Worm (Caenorhabditis elegans) whole organism, L1 larva: ENCODE results near the gene pmp-4.
A peak's percentile ranks its signal among the peaks of the same experiment; 100 is the strongest.

Experiments
- C04F5.9 ChIP-seq: sonication (generic microtip); optimal IDR thresholded peaks from 2 replicates; lab custom pipeline; 2016; ENCODE audit warnings: missing genetic modification characterization, missing compliant biosample characterization
- blmp-1 ChIP-seq: fragments of 150-350 bp; optimal IDR thresholded peaks from 2 replicates; lab custom pipeline; 2014; ENCODE audit warnings: missing biosample characterization, missing genetic modification characterization
- ceh-8 ChIP-seq: fragments of 200-800 bp; sonication (Bioruptor generic); optimal IDR thresholded peaks from 2 replicates; lab custom pipeline; 2018; ENCODE audit warnings: mild to moderate bottlenecking, missing genetic modification characterization, moderate library complexity, missing compliant biosample characterization
- ceh-82 ChIP-seq, 3 experiments: fragments of 150-350 bp in 1 of 3; sonication (generic microtip) in 2 of 3; optimal IDR thresholded peaks; 2 replicates each; lab custom pipeline; 2014 to 2017; ENCODE audit warnings: missing biosample characterization in 3 of 3, missing genetic modification characterization in 3 of 3
- dpl-1 ChIP-seq, 3 experiments: fragments of 150-350 bp in 2 of 3; sonication (generic microtip) in 1 of 3; optimal IDR thresholded peaks; 2 replicates each; lab custom pipeline; 2014 to 2017; ENCODE audit warnings: missing biosample characterization in 3 of 3, missing genetic modification characterization in 3 of 3, missing genetic modification reagents in 3 of 3
- dsc-1 ChIP-seq: sonication (generic microtip); optimal IDR thresholded peaks from 2 replicates; lab custom pipeline; 2016; ENCODE audit warnings: mild to moderate bottlenecking, missing genetic modification characterization, missing compliant biosample characterization
- efl-1 ChIP-seq, 4 experiments: fragments of 150-350 bp; optimal IDR thresholded peaks in 3 of 4; peaks in 1 of 4; 1 replicate in 1 of 4; 2 replicates in 3 of 4; lab custom pipeline; 2014; ENCODE audit warnings: missing biosample characterization in 2 of 4, missing genetic modification characterization in 2 of 4, missing genetic modification reagents in 2 of 4
- elt-3 ChIP-seq, 6 experiments: fragments of 150-350 bp in 1 of 6; sonication (generic microtip); optimal IDR thresholded peaks; 2 replicates each; lab custom pipeline; 2017 to 2018; ENCODE audit warnings: missing biosample characterization in 6 of 6, missing genetic modification characterization in 6 of 6, inconsistent platforms in 1 of 6
- fos-1 ChIP-seq: fragments of 150-350 bp; optimal IDR thresholded peaks from 2 replicates; lab custom pipeline; 2014; ENCODE audit warnings: missing biosample characterization, missing genetic modification characterization
- hlh-17 ChIP-seq: fragments of 200-800 bp; sonication (Bioruptor generic); optimal IDR thresholded peaks from 2 replicates; lab custom pipeline; 2018; ENCODE audit warnings: missing genetic modification characterization, mild to moderate bottlenecking, missing compliant biosample characterization, moderate library complexity, borderline replicate concordance
- irx-1 ChIP-seq: sonication (generic microtip); optimal IDR thresholded peaks from 2 replicates; lab custom pipeline; 2016; ENCODE audit warnings: missing genetic modification characterization, missing compliant biosample characterization
- jun-1 ChIP-seq: fragments of 150-350 bp; optimal IDR thresholded peaks from 2 replicates; lab custom pipeline; 2014; ENCODE audit warnings: missing biosample characterization, missing genetic modification reagents, missing genetic modification characterization
- lin-13 ChIP-seq: fragments of 150-350 bp; optimal IDR thresholded peaks from 2 replicates; lab custom pipeline; 2014; ENCODE audit warnings: missing biosample characterization, missing genetic modification reagents, missing genetic modification characterization
- lin-15B ChIP-seq: fragments of 150-350 bp; sonication (generic microtip); optimal IDR thresholded peaks from 3 replicates; lab custom pipeline; 2014; ENCODE audit warnings: missing biosample characterization, missing genetic modification characterization
- lin-35 ChIP-seq, 2 experiments: fragments of 150-350 bp; optimal IDR thresholded peaks; 2 replicates each; lab custom pipeline; 2014; ENCODE audit warnings: missing biosample characterization in 2 of 2, missing genetic modification characterization in 2 of 2, missing genetic modification reagents in 2 of 2
- lir-3 ChIP-seq: sonication (generic microtip); optimal IDR thresholded peaks from 2 replicates; lab custom pipeline; 2016; ENCODE audit warnings: mild to moderate bottlenecking, missing genetic modification characterization, moderate library complexity, missing compliant biosample characterization; ENCODE audit not compliant: poor library complexity
- lsy-2 ChIP-seq, 2 experiments: fragments of 150-350 bp; optimal IDR thresholded peaks; 2 replicates each; lab custom pipeline; 2014; ENCODE audit warnings: missing biosample characterization in 2 of 2, missing genetic modification characterization in 2 of 2
- mdl-1 ChIP-seq, 2 experiments: fragments of 150-350 bp; optimal IDR thresholded peaks; 2 replicates each; lab custom pipeline; 2014 to 2017; ENCODE audit warnings: missing biosample characterization in 2 of 2, missing genetic modification characterization in 2 of 2, inconsistent platforms in 1 of 2
- nhr-11 ChIP-seq: fragments of 150-350 bp; optimal IDR thresholded peaks from 2 replicates; lab custom pipeline; 2014; ENCODE audit warnings: missing biosample characterization, missing genetic modification characterization
- nhr-28 ChIP-seq: fragments of 150-350 bp; optimal IDR thresholded peaks from 2 replicates; lab custom pipeline; 2014; ENCODE audit warnings: missing biosample characterization, missing genetic modification characterization
- nhr-90 ChIP-seq: sonication (generic microtip); optimal IDR thresholded peaks from 2 replicates; lab custom pipeline; 2016; ENCODE audit warnings: mild to moderate bottlenecking, missing genetic modification characterization, missing compliant biosample characterization; ENCODE audit not compliant: poor library complexity
- pax-3 ChIP-seq: fragments of 200-800 bp; sonication (Bioruptor generic); optimal IDR thresholded peaks from 2 replicates; lab custom pipeline; 2018; ENCODE audit warnings: mild to moderate bottlenecking, missing genetic modification characterization, moderate library complexity, missing compliant biosample characterization
- rnt-1 ChIP-seq: sonication (generic microtip); optimal IDR thresholded peaks from 2 replicates; lab custom pipeline; 2016; ENCODE audit warnings: mild to moderate bottlenecking, missing genetic modification characterization, moderate library complexity, missing compliant biosample characterization
- skn-1 ChIP-seq: fragments of 150-350 bp; optimal IDR thresholded peaks from 2 replicates; lab custom pipeline; 2014; ENCODE audit warnings: missing biosample characterization, missing genetic modification characterization
- unc-30 ChIP-seq: sonication (generic microtip); optimal IDR thresholded peaks from 2 replicates; lab custom pipeline; 2017; ENCODE audit warnings: missing biosample characterization, missing genetic modification characterization
- unc-62 ChIP-seq: fragments of 150-350 bp; optimal IDR thresholded peaks from 2 replicates; lab custom pipeline; 2014; ENCODE audit warnings: missing biosample characterization, missing genetic modification reagents, missing genetic modification characterization
- unc-86 ChIP-seq: sonication (generic microtip); optimal IDR thresholded peaks from 2 replicates; lab custom pipeline; 2016; ENCODE audit warnings: missing genetic modification characterization, missing compliant biosample characterization
- unc-98 ChIP-seq: fragments of 200-800 bp; sonication (Bioruptor generic); IDR thresholded peaks from 2 replicates; pipeline ENCODE4 v1.3.6; 2022; ENCODE audit warnings: missing genetic modification characterization, missing compliant biosample characterization
- ztf-4 ChIP-seq: fragments of 150-350 bp; optimal IDR thresholded peaks from 2 replicates; lab custom pipeline; 2014; ENCODE audit warnings: missing biosample characterization, missing genetic modification characterization

pmp-4 gene

DNA sequence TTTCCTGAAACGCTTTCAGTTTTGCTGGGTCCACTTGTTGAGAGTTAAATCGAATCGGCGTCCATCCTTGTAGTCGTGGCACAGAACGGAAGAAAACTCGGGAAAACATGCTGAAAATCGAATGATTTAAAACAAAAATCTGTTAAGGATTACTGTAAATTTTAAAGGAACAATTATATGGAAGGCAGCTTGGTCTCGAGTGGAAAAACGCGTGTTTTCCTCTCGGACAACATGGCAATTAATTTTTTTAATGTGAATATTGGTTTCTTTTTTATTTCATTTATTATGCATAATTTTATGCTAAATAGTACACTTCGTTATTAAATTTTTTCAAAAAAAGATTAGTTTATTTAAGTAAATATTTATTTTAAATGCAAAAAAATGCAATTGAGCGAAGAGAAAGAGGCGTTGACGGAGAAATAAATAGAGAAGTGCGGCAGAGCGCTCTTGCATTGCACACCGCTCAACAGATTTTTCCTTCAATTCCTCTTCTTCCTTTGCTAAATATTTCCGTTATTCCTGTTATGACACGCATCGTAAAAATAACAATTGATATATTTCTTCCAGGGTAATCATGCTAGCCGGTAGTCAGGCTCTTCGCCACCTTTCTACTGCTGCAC, 25.3 kb downstream of the pmp-4 start, which contains the start of the genes C30H6.9 and dlat-2 (continued):
- TF ChIP-seq nhr-11 (no peak), pax-3 (tag; lab: Kevin White, UChicago) (no peak), elt-3 (tag; optimal IDR thresholded peaks at IDR 0.05; lab: Kevin White, UChicago) (no peak), skn-1 (tag; lab: Kevin White, UChicago) (peak; percentile 3), lin-15B (tag; lab: Kevin White, UChicago) (peak; percentile 13), nhr-28 (tag; lab: Kevin White, UChicago) (no peak), unc-86 (tag; lab: Kevin White, UChicago) (no peak), nhr-90 (tag; lab: Kevin White, UChicago) (peak; percentile 9), efl-1 (optimal IDR thresholded peaks at IDR 0.05; lab: Kevin White, UChicago) (peak; percentile 20 to 25), efl-1 (GFP tag; optimal IDR thresholded peaks at IDR 0.05 in 1 of 2; lab: Kevin White, UChicago) (peak in 1 of 2 experiments; percentile 35), fos-1 (tag; lab: Kevin White, UChicago) (no peak), lin-13 (GFP tag; lab: Kevin White, UChicago) (no peak), lsy-2 (tag; optimal IDR thresholded peaks at IDR 0.05; lab: Kevin White, UChicago) (peak; percentile 19 to 50), lir-3 (no peak), lin-35 (GFP tag; optimal IDR thresholded peaks at IDR 0.05; lab: Kevin White, UChicago) (peak; percentile 24 to 47), unc-62 (no peak)
- TF ChIP-seq, all 84 proteins: peak for 12

- TF ChIP-seq efl-1 (optimal IDR thresholded peaks at IDR 0.05; lab: Kevin White, UChicago) = no peak
- TF ChIP-seq efl-1 (GFP tag; optimal IDR thresholded peaks at IDR 0.05 in 1 of 2; lab: Kevin White, UChicago) = peak in 1 of 2 experiments; percentile 13
- no peak for TF ChIP-seq nhr-90 (tag; lab: Kevin White, UChicago)
- TF ChIP-seq, all 84 proteins: peak for 1
These were observed 29.3 kb downstream of the pmp-4 start, which contains the start of gene haf-1 for ce11 chrIV:17376127-17376526. haf-1 (plus strand) TSS chrIV:17376427.

ce11 chrIV:17371469-17371868, 34.0 kb downstream of the pmp-4 start, which contains the start of gene C30H6.5:
C30H6.5 (plus strand) TSS chrIV:17371769.
- TF ChIP-seq jun-1 (tag; lab: Kevin White, UChicago) = no peak
- TF ChIP-seq blmp-1 = peak; percentile 82
- no peak for TF ChIP-seq ztf-4 (tag; lab: Kevin White, UChicago)

DNA sequence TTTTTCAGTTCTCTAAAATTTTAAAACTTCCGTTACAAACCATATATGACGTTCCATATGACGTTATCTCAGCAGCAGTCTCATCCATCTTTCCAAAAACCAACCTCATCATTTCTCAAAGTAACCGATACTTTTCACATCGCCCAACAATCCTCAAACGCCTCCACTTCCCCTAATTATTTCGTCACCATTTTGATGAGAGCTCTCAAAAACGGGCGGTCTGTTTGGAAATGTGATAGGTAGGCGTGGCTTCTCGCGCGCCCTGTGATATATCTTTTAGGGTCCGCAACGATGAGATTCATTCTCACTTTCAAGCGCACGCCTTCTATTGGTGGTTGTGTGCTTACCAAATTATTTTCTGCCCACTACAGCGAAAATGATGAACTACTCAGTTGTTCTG, 37.1 kb downstream of the pmp-4 start, which contains the start of gene trh-1:
Gene trh-1 (plus strand): TSS at position 301 of the 400 bp plus-strand sequence.
- no peak for TF ChIP-seq elt-3 (tag; optimal IDR thresholded peaks at IDR 0.05; lab: Kevin White, UChicago)
- no peak for TF ChIP-seq rnt-1
- TF ChIP-seq irx-1 (tag; lab: Kevin White, UChicago) = no peak
- no peak for TF ChIP-seq nhr-11
- TF ChIP-seq, all 84 proteins: peak for 0

- TF ChIP-seq elt-3 (tag; optimal IDR thresholded peaks at IDR 0.05; lab: Kevin White, UChicago) (no peak), C04F5.9 (tag; lab: Kevin White, UChicago) (no peak), dsc-1 (tag; lab: Kevin White, UChicago) (no peak), hlh-17 (GFP tag; lab: Kevin White, UChicago) (no peak), nhr-28 (tag; lab: Kevin White, UChicago) (no peak)
- TF ChIP-seq, all 84 proteins: peak for 0
These were observed 38.1 kb downstream of the pmp-4 start, which contains the start of gene zipt-17 for ce11 chrIV:17367294-17367693. zipt-17 (minus strand) TSS chrIV:17367394.

- TF ChIP-seq nhr-28 (tag; lab: Kevin White, UChicago) (no peak), dpl-1 (GFP tag; optimal IDR thresholded peaks at IDR 0.05; lab: Kevin White, UChicago) (no peak), pax-3 (tag; lab: Kevin White, UChicago) (no peak), unc-30 (tag; lab: Kevin White, UChicago) (no peak), rnt-1 (no peak), ceh-8 (GFP tag; lab: Kevin White, UChicago) (no peak), unc-98 (GFP tag; lab: Robert Waterston, UW) (no peak), efl-1 (optimal IDR thresholded peaks at IDR 0.05; lab: Kevin White, UChicago) (no peak), efl-1 (GFP tag; optimal IDR thresholded peaks at IDR 0.05 in 1 of 2; lab: Kevin White, UChicago) (no peak), ceh-82 (tag; optimal IDR thresholded peaks at IDR 0.05; lab: Kevin White, UChicago) (no peak), mdl-1 (tag; optimal IDR thresholded peaks at IDR 0.05; lab: Kevin White, UChicago) (no peak)
- TF ChIP-seq, all 84 proteins: peak for 0
These were observed 44.3 kb downstream of the pmp-4 start, which contains the start of gene clec-202 for ce11 chrIV:17361143-17361542. clec-202 (plus strand) TSS chrIV:17361443.
